Worm (Caenorhabditis elegans): Measurements from ENCODE around the gene M01E10.3.
"Not testable (repeated sequence)": the region's sequence is repeated elsewhere in the genome, so short reads cannot be mapped to it uniquely, and the experiment has no call there.

M01E10.3 gene

DNA sequence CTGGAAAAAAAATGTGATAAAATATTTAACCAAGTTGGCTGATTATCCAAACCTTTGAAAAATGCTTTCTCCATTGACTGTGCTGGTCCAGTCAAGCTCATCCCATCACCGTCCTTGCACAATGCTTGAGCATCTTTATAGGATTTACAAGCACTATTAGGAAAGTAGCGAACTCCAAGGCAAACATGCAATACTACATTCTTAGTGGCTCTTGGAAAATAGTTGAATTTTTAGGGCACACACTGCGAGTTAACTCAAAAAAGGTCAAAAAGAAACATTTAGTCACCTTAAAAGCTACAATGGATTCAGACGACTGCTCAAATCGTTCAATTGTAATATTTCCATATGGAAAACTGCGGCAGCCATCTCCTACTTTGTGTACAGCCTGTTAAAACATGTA lies at the start of gene M01E10.3:
Gene M01E10.3 (minus strand): TSS at position 101 of the 400 bp plus-strand sequence.
- TF ChIP-seq ztf-23 (GFP tag; IDR thresholded peaks at IDR 0.05) (no peak), ztf-29 (GFP tag; IDR thresholded peaks at IDR 0.05) (no peak), flt-1 (GFP tag; IDR thresholded peaks at IDR 0.05) (no peak), T22C8.4 (GFP tag; IDR thresholded peaks at IDR 0.05) (no peak)

DNA sequence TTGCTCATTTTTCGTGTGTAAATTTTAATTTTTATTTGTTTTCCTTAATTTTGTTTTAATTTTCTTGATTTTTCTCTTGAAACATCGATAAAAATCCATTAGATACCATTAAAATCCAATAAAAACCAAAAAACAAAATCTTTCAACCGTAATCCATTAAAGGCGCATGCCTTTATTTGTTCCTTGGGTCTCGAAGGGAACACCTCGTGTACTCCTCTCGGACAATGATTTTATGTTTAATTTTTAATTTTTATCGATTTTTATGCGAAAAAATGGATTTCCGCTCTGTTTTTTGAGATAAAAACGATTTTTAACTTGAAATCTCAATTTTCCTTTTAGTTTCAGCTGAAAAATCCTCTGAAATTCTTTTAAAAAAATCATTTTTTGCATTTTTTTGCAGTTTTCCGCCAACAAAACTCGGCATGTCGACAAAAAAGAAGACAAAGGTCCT lies 47.9 kb upstream of the M01E10.3 start, which contains the start of gene ppk-2:
Gene ppk-2 (plus strand): TSS at position 401 of the 451 bp plus-strand sequence.
- TF ChIP-seq flt-1 (GFP tag; IDR thresholded peaks at IDR 0.05) (no peak), ztf-29 (GFP tag; IDR thresholded peaks at IDR 0.05) (no peak), klf-2 (GFP tag; conservative IDR thresholded peaks at IDR 0.05) (no peak), ztf-23 (GFP tag; IDR thresholded peaks at IDR 0.05) (no peak), med-1 (GFP tag; optimal IDR thresholded peaks at IDR 0.05; ENCODE audit: insufficient read depth) (no peak), tab-1 (GFP tag; IDR thresholded peaks at IDR 0.05) (no peak), T22C8.4 (GFP tag; IDR thresholded peaks at IDR 0.05) (no peak)

DNA sequence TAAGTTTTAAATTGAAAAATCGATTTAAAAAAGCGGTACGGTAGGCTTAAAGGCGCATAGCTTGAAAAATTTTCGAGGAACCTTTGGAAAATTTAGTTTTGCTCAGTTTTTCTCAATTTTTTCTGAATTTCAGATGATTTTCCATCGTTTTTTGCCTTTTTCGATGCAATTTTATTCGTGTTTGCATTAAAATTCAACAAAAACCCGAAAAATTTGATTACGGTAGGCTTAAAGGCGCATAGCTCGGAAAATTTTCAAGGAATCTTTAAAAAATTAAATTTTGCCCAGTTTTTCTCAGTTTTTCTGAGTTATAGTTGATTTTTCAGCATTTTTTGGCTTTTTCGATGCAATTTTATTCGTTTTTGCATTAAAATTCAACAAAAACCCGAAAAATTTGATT lies 47.3 kb upstream of the M01E10.3 start:
- no peak for TF ChIP-seq ztf-29 (GFP tag; IDR thresholded peaks at IDR 0.05)

DNA sequence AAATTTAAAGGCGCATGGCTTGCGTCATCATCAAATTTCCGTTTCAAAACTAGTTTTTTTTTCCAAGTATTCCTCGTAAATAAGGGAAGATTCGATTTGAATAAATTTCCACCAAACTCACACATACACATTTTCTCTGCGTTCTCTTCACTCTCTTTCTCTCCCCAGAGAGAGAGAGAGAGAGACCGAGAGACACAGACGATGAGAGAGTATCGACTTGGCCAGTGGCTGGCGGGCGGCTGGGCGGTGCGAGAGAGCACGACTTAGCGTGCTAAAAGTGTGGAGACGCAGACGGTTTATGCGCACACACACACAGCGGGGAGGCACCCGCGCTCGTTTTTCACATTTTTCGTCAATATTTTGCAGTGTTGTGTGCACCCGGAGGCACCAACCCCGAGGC lies 46.9 kb upstream of the M01E10.3 start:
- TF ChIP-seq cog-1 (tag; optimal IDR thresholded peaks at IDR 0.05), result no peak
- no peak for TF ChIP-seq med-1 (GFP tag; optimal IDR thresholded peaks at IDR 0.05; ENCODE audit: insufficient read depth)
- TF ChIP-seq ztf-23 (GFP tag; IDR thresholded peaks at IDR 0.05), result no peak
- TF ChIP-seq T22C8.4 (GFP tag; IDR thresholded peaks at IDR 0.05), result peak; percentile 48
- TF ChIP-seq tab-1 (GFP tag; IDR thresholded peaks at IDR 0.05), result no peak

DNA sequence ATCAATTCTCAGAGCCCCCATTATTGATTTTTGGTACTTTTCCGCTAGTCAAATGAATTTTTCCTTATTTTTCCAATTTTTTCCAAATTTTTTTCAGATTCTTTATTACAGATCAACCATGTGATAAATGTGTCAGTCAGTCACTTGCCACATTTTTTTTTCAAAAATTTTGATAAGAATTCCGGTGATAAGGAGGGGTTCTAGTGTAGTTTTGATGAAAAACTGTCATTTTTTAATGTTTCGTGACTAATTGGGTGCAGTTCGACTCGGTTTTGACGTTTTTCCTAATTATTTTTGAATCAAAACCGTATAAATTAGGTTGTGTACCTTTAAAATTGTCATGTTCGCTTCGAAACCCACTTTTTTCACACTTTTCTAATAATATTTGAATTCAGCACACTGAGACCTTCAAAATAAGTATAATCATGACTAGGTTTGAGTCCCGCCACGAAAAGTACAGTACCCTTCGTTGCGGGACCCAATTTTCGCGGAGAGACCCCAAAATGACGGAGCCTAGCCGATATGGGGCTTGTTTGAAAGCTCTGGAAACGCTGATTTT lies 45.9 kb upstream of the M01E10.3 start:
- no peak for TF ChIP-seq ztf-29 (GFP tag; IDR thresholded peaks at IDR 0.05)
- TF ChIP-seq klf-2 (GFP tag; conservative IDR thresholded peaks at IDR 0.05), result no peak
- no peak for TF ChIP-seq tab-1 (GFP tag; IDR thresholded peaks at IDR 0.05)
- no peak for TF ChIP-seq cog-1 (tag; optimal IDR thresholded peaks at IDR 0.05)
- TF ChIP-seq med-1 (GFP tag; optimal IDR thresholded peaks at IDR 0.05; ENCODE audit: insufficient read depth), result no peak
- no peak for TF ChIP-seq ztf-23 (GFP tag; IDR thresholded peaks at IDR 0.05)

DNA sequence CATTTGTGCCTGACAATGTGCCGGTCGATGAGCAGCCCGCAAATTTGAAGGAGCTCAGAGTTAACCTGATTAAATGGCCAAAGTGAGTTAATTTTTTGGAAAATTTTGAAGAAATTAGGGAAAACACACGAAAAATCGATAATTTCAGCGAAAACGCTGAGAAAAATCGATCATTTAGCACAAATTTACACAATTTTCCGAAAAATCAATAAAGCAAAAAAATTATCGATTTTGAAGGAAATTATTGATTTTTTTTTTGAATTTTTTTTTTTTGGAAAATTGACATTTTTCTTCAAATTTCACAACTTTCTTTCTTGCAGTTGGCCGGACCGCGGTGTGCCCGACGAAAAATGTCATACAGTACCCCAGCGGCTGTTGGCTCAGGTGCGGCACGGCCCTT lies 44.2 kb upstream of the M01E10.3 start:
- TF ChIP-seq ztf-23 (GFP tag; IDR thresholded peaks at IDR 0.05), result no peak
- TF ChIP-seq T22C8.4 (GFP tag; IDR thresholded peaks at IDR 0.05), result peak; percentile 93

DNA sequence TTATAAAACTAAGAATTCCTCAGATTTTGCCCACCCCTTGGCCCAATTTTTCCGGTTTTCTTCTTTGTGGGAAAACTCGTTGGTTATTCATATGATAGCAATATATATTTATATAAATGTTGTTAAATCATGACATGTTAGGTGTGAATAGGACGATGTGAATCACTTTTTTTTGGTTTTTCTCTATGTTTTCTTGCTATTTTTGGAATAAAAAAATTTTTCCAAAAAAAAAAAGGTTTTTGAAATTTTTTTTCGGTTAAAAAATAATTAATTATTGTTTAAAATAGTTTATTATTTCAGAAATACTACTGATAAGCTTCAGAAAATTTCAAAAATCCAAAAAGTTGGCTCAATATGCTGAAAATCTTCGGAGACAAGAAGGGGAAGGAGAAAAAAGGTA lies 38.4 kb upstream of the M01E10.3 start, which contains the start of gene Y48G9A.9:
Gene Y48G9A.9 (plus strand): TSS at position 301 of the 400 bp plus-strand sequence.
- no peak for TF ChIP-seq ztf-23 (GFP tag; IDR thresholded peaks at IDR 0.05)
- no peak for TF ChIP-seq tab-1 (GFP tag; IDR thresholded peaks at IDR 0.05)
- TF ChIP-seq klf-2 (GFP tag; conservative IDR thresholded peaks at IDR 0.05), result no peak
- TF ChIP-seq med-1 (GFP tag; optimal IDR thresholded peaks at IDR 0.05; ENCODE audit: insufficient read depth), result no peak
- TF ChIP-seq T22C8.4 (GFP tag; IDR thresholded peaks at IDR 0.05), result no peak
- TF ChIP-seq flt-1 (GFP tag; IDR thresholded peaks at IDR 0.05), result no peak

DNA sequence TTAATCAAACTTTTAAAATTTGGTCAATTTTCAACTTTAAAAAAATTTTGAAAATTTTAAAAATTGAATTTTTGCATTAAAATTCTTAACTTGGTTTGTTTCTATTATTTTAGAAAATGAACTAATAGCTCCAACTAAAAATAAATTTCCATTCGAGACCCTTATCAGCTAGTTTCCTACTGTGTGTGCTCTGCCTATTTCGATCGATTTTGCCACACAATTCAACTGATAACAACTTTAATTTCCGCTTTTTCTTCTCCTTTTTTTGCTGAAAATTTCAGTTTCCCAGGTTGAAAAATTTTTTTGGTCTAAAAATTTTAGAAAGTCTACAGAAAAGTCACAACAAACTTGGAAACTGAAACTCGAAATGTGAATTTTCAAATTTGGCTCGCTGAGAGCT lies 37.4 kb upstream of the M01E10.3 start:
- TF ChIP-seq T22C8.4 (GFP tag; IDR thresholded peaks at IDR 0.05), result no peak
- TF ChIP-seq flt-1 (GFP tag; IDR thresholded peaks at IDR 0.05), result no peak
- no peak for TF ChIP-seq tab-1 (GFP tag; IDR thresholded peaks at IDR 0.05)
- TF ChIP-seq ztf-23 (GFP tag; IDR thresholded peaks at IDR 0.05), result no peak
- no peak for TF ChIP-seq ref-1 (GFP tag; conservative IDR thresholded peaks at IDR 0.05)
- TF ChIP-seq cog-1 (tag; optimal IDR thresholded peaks at IDR 0.05), result no peak

DNA sequence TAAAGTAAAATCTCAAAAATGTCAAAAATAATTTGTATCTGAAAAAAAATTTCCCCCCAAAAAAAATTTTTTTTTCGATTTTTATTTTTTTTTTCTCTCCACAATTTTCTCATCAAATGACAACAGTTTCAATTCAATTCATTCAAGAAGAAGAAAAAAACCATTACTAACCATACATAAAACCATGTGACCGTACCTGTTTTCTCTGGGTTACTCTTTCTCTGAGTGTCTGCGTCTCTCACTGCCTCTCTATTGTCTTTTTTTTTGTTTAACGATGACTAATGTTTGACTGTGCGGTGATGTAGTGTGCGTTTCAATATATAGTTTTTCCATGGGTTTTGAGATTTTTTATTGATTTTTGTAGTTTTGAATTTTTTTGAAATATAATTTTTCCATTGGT lies 36.7 kb upstream of the M01E10.3 start:
- TF ChIP-seq med-1 (GFP tag; optimal IDR thresholded peaks at IDR 0.05; ENCODE audit: insufficient read depth) (no peak), klf-2 (GFP tag; conservative IDR thresholded peaks at IDR 0.05) (no peak), cog-1 (tag; optimal IDR thresholded peaks at IDR 0.05) (no peak), tab-1 (GFP tag; IDR thresholded peaks at IDR 0.05) (no peak)

DNA sequence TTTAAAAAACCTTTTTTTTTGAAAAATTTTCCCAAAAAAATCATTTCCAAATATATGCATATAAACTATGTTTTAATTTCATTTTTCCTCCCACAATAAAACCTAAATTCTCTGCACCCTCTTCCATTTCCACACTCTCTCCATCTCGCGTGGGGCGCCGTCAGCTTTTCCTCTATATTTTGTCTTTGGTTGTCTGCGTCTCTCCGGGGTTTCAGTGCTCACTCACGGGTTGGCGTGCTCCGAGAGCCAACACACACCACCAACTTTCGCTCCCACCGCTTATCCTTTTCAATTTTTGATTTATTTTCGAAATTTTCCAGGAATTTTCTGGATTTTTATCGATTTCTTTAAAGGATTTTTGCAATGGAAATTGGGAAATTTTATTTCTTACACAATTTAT lies 35.5 kb upstream of the M01E10.3 start:
- TF ChIP-seq tab-1 (GFP tag; IDR thresholded peaks at IDR 0.05), result no peak

DNA sequence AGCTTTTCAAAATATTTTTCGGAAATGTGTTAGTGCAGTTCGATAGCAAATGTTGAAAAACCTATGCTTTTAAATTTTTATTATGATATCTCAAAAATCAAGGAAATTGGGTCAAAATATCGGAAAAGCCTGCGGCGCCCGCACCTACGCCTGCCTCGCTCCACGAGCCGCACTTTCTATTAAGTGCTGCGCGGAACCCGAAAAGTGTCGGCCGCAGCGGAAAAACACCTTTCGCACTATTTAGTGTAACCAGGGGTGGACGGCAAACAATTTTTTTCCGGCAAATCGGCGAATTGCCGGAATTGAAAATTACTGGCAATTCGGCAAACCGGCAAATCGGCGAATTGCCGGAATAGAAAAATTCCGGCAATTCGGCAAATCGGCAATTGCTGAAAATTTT lies 30.8 kb upstream of the M01E10.3 start:
- TF ChIP-seq ref-1 (GFP tag; conservative IDR thresholded peaks at IDR 0.05), result no peak
- no peak for TF ChIP-seq klf-2 (GFP tag; conservative IDR thresholded peaks at IDR 0.05)

DNA sequence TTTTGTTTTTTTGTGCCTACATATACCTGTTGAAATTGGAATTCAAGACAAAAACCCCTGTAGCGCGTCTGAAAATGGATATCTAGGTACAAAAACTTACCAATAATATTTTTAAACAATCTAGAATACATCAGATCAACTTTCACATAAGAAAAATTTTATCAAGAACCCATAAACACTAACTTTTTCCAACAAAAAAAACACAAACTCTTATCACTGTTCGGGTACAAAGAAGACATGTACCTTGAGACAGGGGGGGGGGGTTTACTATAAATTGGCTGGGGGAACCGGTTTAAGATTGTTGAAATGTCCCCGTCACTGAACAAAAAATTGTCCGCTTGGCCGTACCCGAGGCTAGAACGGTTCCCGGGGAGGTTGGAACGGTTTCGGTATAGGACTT lies 28.5 kb upstream of the M01E10.3 start, which contains the start of gene cpt-3:
Gene cpt-3 (plus strand): TSS at position 301 of the 400 bp plus-strand sequence.
- not testable (repeated sequence) for TF ChIP-seq cog-1 (tag; optimal IDR thresholded peaks at IDR 0.05); klf-2 (GFP tag; conservative IDR thresholded peaks at IDR 0.05); ztf-23 (GFP tag; IDR thresholded peaks at IDR 0.05)

All from whole organism, midembryonic.